Worm (Caenorhabditis elegans): ENCODE results near the gene lin-23.

ce11 chrII:6387937-6388336 lies 16.8 kb downstream of the lin-23 start, which contains the start of gene F58F12.2:
- TF ChIP-seq egl-44 (GFP tag; IDR thresholded peaks at IDR 0.05) (no peak), sea-2 (GFP tag; IDR thresholded peaks at IDR 0.05) (no peak), unc-62 (GFP tag; optimal IDR thresholded peaks at IDR 0.05) (no peak), dpl-1 (GFP tag; optimal IDR thresholded peaks at IDR 0.05) (no peak), akir-1 (GFP tag; optimal IDR thresholded peaks at IDR 0.05) (no peak), Y79H2A.3 (GFP tag; conservative IDR thresholded peaks at IDR 0.05) (no peak), attf-5 (GFP tag; optimal IDR thresholded peaks at IDR 0.05) (no peak), lsl-1 (GFP tag; optimal IDR thresholded peaks at IDR 0.05) (no peak)

Data from whole organism, young adult.